Fruit fly (Drosophila melanogaster) whole organism, embryonic: ENCODE results near the gene elgi.

Experiments used
- Ada2b ChIP-seq: fragments of 200-800 bp; sonication (Bioruptor generic); IDR thresholded peaks from 2 replicates; pipeline ENCODE4 v1.3.6; 2022; ENCODE audit warnings: missing biosample characterization, missing genetic modification characterization
- Atf-2 ChIP-seq: fragments of 200-800 bp; sonication (Bioruptor generic); optimal IDR thresholded peaks from 2 replicates; lab custom pipeline; 2016; ENCODE audit warnings: missing biosample characterization, missing genetic modification characterization
- Awh ChIP-seq: fragments of 200-800 bp; sonication (Bioruptor generic); IDR thresholded peaks from 2 replicates; pipeline ENCODE4, ENCODE4 v1.3.6; 2022; ENCODE audit warnings: missing biosample characterization, missing genetic modification characterization
- BtbVII ChIP-seq: fragments of 200-800 bp; sonication (Bioruptor generic); optimal IDR thresholded peaks from 3 replicates; lab custom pipeline; 2017; ENCODE audit warnings: missing biosample characterization, mild to moderate bottlenecking, missing genetic modification characterization
- CG11456 ChIP-seq: fragments of 200-800 bp; sonication (Bioruptor generic); IDR thresholded peaks from 3 replicates; pipeline ENCODE4 v1.3.6; 2022; ENCODE audit warnings: missing biosample characterization, missing genetic modification characterization
- CG11560 ChIP-seq: fragments of 200-800 bp; sonication (Bioruptor generic); IDR thresholded peaks from 3 replicates; pipeline ENCODE4 v1.3.6; 2022; ENCODE audit warnings: missing biosample characterization, missing genetic modification characterization
- CG11723 ChIP-seq: fragments of 200-800 bp; sonication (Bioruptor generic); optimal IDR thresholded peaks from 2 replicates; lab custom pipeline; 2017; ENCODE audit warnings: missing biosample characterization, mild to moderate bottlenecking, missing genetic modification characterization
- CG14710 ChIP-seq: fragments of 200-800 bp; sonication (Bioruptor generic); optimal IDR thresholded peaks from 3 replicates; lab custom pipeline; 2019; ENCODE audit warnings: missing biosample characterization, mild to moderate bottlenecking, missing genetic modification characterization, moderate library complexity
- CG17385 ChIP-seq: fragments of 200-800 bp; sonication (Bioruptor generic); optimal IDR thresholded peaks from 3 replicates; lab custom pipeline; 2018; ENCODE audit warnings: missing biosample characterization, mild to moderate bottlenecking, missing genetic modification characterization
- CG2199 ChIP-seq: fragments of 200-800 bp; sonication (Bioruptor generic); IDR thresholded peaks from 3 replicates; pipeline ENCODE4 v1.3.6; 2022; ENCODE audit warnings: missing biosample characterization, missing genetic modification characterization
- CG2678 ChIP-seq: fragments of 200-800 bp; sonication (Bioruptor generic); optimal IDR thresholded peaks from 3 replicates; lab custom pipeline; 2019; ENCODE audit warnings: missing biosample characterization, mild to moderate bottlenecking, missing genetic modification characterization, moderate library complexity
- CG3838 ChIP-seq: fragments of 200-800 bp; sonication (Bioruptor generic); optimal IDR thresholded peaks from 3 replicates; lab custom pipeline; 2016; ENCODE audit warnings: missing biosample characterization, missing genetic modification characterization
- CG4424 ChIP-seq: fragments of 200-800 bp; sonication (Bioruptor generic); optimal IDR thresholded peaks from 3 replicates; lab custom pipeline; 2016; ENCODE audit warnings: missing biosample characterization, missing genetic modification characterization
- CG7987 ChIP-seq: fragments of 200-800 bp; sonication (Bioruptor generic); optimal IDR thresholded peaks from 2 replicates; lab custom pipeline; 2018; ENCODE audit warnings: missing biosample characterization, mild to moderate bottlenecking, missing genetic modification characterization, moderate library complexity
- CG8388 ChIP-seq: fragments of 200-800 bp; sonication (Bioruptor generic); optimal IDR thresholded peaks from 2 replicates; lab custom pipeline; 2019; ENCODE audit warnings: missing biosample characterization, mild to moderate bottlenecking, missing genetic modification characterization, moderate library complexity
- CG8765 ChIP-seq: fragments of 200-800 bp; sonication (Bioruptor generic); IDR thresholded peaks from 2 replicates; pipeline ENCODE4 v1.3.6; 2022; ENCODE audit warnings: missing biosample characterization, missing genetic modification characterization
- CG8924 ChIP-seq: fragments of 200-800 bp; optimal IDR thresholded peaks from 3 replicates; lab custom pipeline; 2019; ENCODE audit warnings: missing biosample characterization, mild to moderate bottlenecking, missing genetic modification characterization, moderate library complexity
- CG9609 ChIP-seq: fragments of 200-800 bp; sonication (Bioruptor generic); optimal IDR thresholded peaks from 3 replicates; lab custom pipeline; 2016; ENCODE audit warnings: missing biosample characterization, missing genetic modification characterization
- CkIIα-i1 ChIP-seq: fragments of 200-800 bp; sonication (Bioruptor generic); IDR thresholded peaks from 2 replicates; pipeline ENCODE4 v1.3.6; 2022; ENCODE audit warnings: missing biosample characterization, missing genetic modification characterization
- Fer3 ChIP-seq: fragments of 200-800 bp; sonication (Bioruptor generic); optimal IDR thresholded peaks from 2 replicates; lab custom pipeline; 2018; ENCODE audit warnings: missing biosample characterization, mild to moderate bottlenecking, missing genetic modification characterization, moderate library complexity
- HLH3B ChIP-seq: fragments of 200-800 bp; sonication (Bioruptor generic); IDR thresholded peaks from 2 replicates; pipeline ENCODE4 v1.3.6; 2022; ENCODE audit warnings: missing biosample characterization, missing genetic modification characterization
- Hmr ChIP-seq: fragments of 200-800 bp; sonication (Bioruptor generic); optimal IDR thresholded peaks from 3 replicates; lab custom pipeline; 2017; ENCODE audit warnings: mild to moderate bottlenecking, missing biosample characterization, missing genetic modification reagents, missing genetic modification characterization
- Lim3 ChIP-seq: fragments of 200-800 bp; sonication (Bioruptor generic); IDR thresholded peaks from 2 replicates; pipeline ENCODE4 v1.3.6; 2022; ENCODE audit warnings: missing biosample characterization, missing genetic modification characterization
- NK7.1 ChIP-seq: fragments of 200-800 bp; sonication (Bioruptor generic); optimal IDR thresholded peaks from 3 replicates; lab custom pipeline; 2016; ENCODE audit warnings: missing biosample characterization, missing genetic modification characterization
- Nf-YA ChIP-seq: fragments of 200-800 bp; sonication (Bioruptor generic); IDR thresholded peaks from 2 replicates; pipeline ENCODE4 v1.3.6; 2022; ENCODE audit warnings: missing biosample characterization, missing genetic modification characterization
- NfI ChIP-seq: fragments of 200-800 bp; sonication (Bioruptor generic); optimal IDR thresholded peaks from 3 replicates; lab custom pipeline; 2018; ENCODE audit warnings: missing biosample characterization, mild to moderate bottlenecking, missing genetic modification characterization, moderate library complexity
- Pdp1 ChIP-seq, 2 experiments: fragments of 200-800 bp; sonication (Bioruptor generic); optimal IDR thresholded peaks; 3 replicates each; lab custom pipeline; 2016; ENCODE audit warnings: missing biosample characterization in 2 of 2, missing genetic modification characterization in 2 of 2, mild to moderate bottlenecking in 1 of 2, moderate library complexity in 1 of 2
- Sox100B ChIP-seq: fragments of 200-800 bp; sonication (Bioruptor generic); optimal IDR thresholded peaks from 3 replicates; lab custom pipeline; 2018; ENCODE audit warnings: missing biosample characterization, mild to moderate bottlenecking, missing genetic modification characterization
- YL-1 ChIP-seq: fragments of 200-800 bp; sonication (Bioruptor generic); optimal IDR thresholded peaks from 3 replicates; lab custom pipeline; 2017; ENCODE audit warnings: missing biosample characterization, mild to moderate bottlenecking, missing genetic modification characterization
- ab ChIP-seq: fragments of 200-800 bp; sonication (Bioruptor generic); optimal IDR thresholded peaks from 2 replicates; lab custom pipeline; 2016; ENCODE audit warnings: missing biosample characterization, missing genetic modification characterization
- ac ChIP-seq: fragments of 200-800 bp; sonication (Bioruptor generic); optimal IDR thresholded peaks from 3 replicates; lab custom pipeline; 2017; ENCODE audit warnings: missing biosample characterization, mild to moderate bottlenecking, missing genetic modification characterization
- az2 ChIP-seq: fragments of 200-800 bp; sonication (Bioruptor generic); optimal IDR thresholded peaks from 3 replicates; lab custom pipeline; 2016; ENCODE audit warnings: missing biosample characterization, missing genetic modification characterization
- bbx ChIP-seq: fragments of 200-800 bp; sonication (Bioruptor generic); IDR thresholded peaks from 2 replicates; pipeline ENCODE4 v1.3.6; 2022; ENCODE audit warnings: missing biosample characterization, missing genetic modification characterization; ENCODE audit not compliant: partially characterized antibody
- cg ChIP-seq: fragments of 200-800 bp; sonication (Bioruptor generic); optimal IDR thresholded peaks from 3 replicates; lab custom pipeline; 2019; ENCODE audit warnings: missing biosample characterization, mild to moderate bottlenecking, missing genetic modification characterization, moderate library complexity
- chinmo ChIP-seq: fragments of 200-800 bp; sonication (Bioruptor generic); IDR thresholded peaks from 4 replicates; pipeline ENCODE4 v1.3.6; 2022; ENCODE audit warnings: missing biosample characterization, missing genetic modification characterization; ENCODE audit not compliant: partially characterized antibody
- ftz-f1 ChIP-seq: fragments of 200-800 bp; sonication (Bioruptor generic); optimal IDR thresholded peaks from 2 replicates; lab custom pipeline; 2016; ENCODE audit warnings: missing biosample characterization, missing genetic modification characterization
- fu2 ChIP-seq: fragments of 200-800 bp; sonication (Bioruptor generic); optimal IDR thresholded peaks from 2 replicates; lab custom pipeline; 2016; ENCODE audit warnings: missing biosample characterization, missing genetic modification characterization
- gce ChIP-seq: fragments of 200-800 bp; sonication (Bioruptor generic); IDR thresholded peaks from 3 replicates; pipeline ENCODE4 v1.3.6; 2022; ENCODE audit warnings: missing biosample characterization, missing genetic modification characterization
- jumu ChIP-seq: fragments of 200-800 bp; sonication (Bioruptor generic); optimal IDR thresholded peaks from 3 replicates; lab custom pipeline; 2016; ENCODE audit warnings: missing biosample characterization, missing genetic modification characterization
- mirr ChIP-seq: fragments of 200-800 bp; sonication (Bioruptor generic); optimal IDR thresholded peaks from 3 replicates; lab custom pipeline; 2018; ENCODE audit warnings: missing biosample characterization, mild to moderate bottlenecking, missing genetic modification characterization
- nerfin-2 ChIP-seq: fragments of 200-800 bp; sonication (Bioruptor generic); IDR thresholded peaks from 2 replicates; pipeline ENCODE4 v1.3.6; 2022; ENCODE audit warnings: missing biosample characterization, missing genetic modification characterization; ENCODE audit not compliant: partially characterized antibody
- shn ChIP-seq: fragments of 200-800 bp; sonication (Bioruptor generic); optimal IDR thresholded peaks from 3 replicates; lab custom pipeline; 2016; ENCODE audit warnings: missing biosample characterization, missing genetic modification characterization
- slbo ChIP-seq: fragments of 200-800 bp; sonication (Bioruptor generic); IDR thresholded peaks from 2 replicates; pipeline ENCODE4 v1.3.6; 2022; ENCODE audit warnings: missing biosample characterization, missing genetic modification characterization
- slou ChIP-seq: fragments of 200-800 bp; sonication (Bioruptor generic); optimal IDR thresholded peaks from 3 replicates; lab custom pipeline; 2016; ENCODE audit warnings: missing biosample characterization, missing genetic modification characterization
- sqz ChIP-seq: fragments of 200-800 bp; sonication (Bioruptor generic); optimal IDR thresholded peaks from 3 replicates; lab custom pipeline; 2018; ENCODE audit warnings: missing biosample characterization, mild to moderate bottlenecking, missing genetic modification characterization
- z ChIP-seq: fragments of 200-800 bp; sonication (Bioruptor generic); IDR thresholded peaks from 3 replicates; pipeline ENCODE4 v1.3.6; 2022; ENCODE audit warnings: missing biosample characterization, missing genetic modification characterization
- zf30C ChIP-seq: fragments of 200-800 bp; sonication (Bioruptor generic); optimal IDR thresholded peaks from 3 replicates; lab custom pipeline; 2018; ENCODE audit warnings: missing biosample characterization, mild to moderate bottlenecking, missing genetic modification characterization

elgi gene

dm6 chr3L:16002116-16002716 is 45.9 kb downstream of the elgi start (continued):
- TF ChIP-seq bbx (GFP tag; lab: Robert Waterston, UW), result no peak
- TF ChIP-seq sqz (GFP tag; lab: Kevin White, UChicago), result peak; percentile 24
- TF ChIP-seq slbo (GFP tag; lab: Robert Waterston, UW), result no peak
- peak; percentile 19 for TF ChIP-seq CG8924 (tag; lab: Kevin White, UChicago)
- no peak for TF ChIP-seq fu2 (GFP tag; lab: Kevin White, UChicago)
- no peak for TF ChIP-seq CG9609 (GFP tag; lab: Kevin White, UChicago)
- TF ChIP-seq CkIIα-i1 (GFP tag; lab: Robert Waterston, UW), result no peak
- TF ChIP-seq CG2678 (tag; lab: Kevin White, UChicago), result no peak
- TF ChIP-seq Pdp1 (GFP tag; optimal IDR thresholded peaks at IDR 0.05; lab: Kevin White, UChicago), result peak in 1 of 2 experiments; percentile 10
- TF ChIP-seq chinmo (GFP tag; lab: Robert Waterston, UW), result 0 out of 4 replicates have a peak, but pooled peaks have one; percentile 17
- TF ChIP-seq Nf-YA, result no peak
- TF ChIP-seq BtbVII, result peak; percentile 61
- no peak for TF ChIP-seq CG7987 (GFP tag; lab: Kevin White, UChicago)
- TF ChIP-seq CG11560 (tag; lab: Robert Waterston, UW), result no peak
- TF ChIP-seq HLH3B (GFP tag; lab: Robert Waterston, UW), result no peak
- no peak for TF ChIP-seq zf30C (GFP tag; lab: Kevin White, UChicago)
- TF ChIP-seq CG8765, result no peak
- no peak for TF ChIP-seq NfI (GFP tag; lab: Kevin White, UChicago)

DNA sequence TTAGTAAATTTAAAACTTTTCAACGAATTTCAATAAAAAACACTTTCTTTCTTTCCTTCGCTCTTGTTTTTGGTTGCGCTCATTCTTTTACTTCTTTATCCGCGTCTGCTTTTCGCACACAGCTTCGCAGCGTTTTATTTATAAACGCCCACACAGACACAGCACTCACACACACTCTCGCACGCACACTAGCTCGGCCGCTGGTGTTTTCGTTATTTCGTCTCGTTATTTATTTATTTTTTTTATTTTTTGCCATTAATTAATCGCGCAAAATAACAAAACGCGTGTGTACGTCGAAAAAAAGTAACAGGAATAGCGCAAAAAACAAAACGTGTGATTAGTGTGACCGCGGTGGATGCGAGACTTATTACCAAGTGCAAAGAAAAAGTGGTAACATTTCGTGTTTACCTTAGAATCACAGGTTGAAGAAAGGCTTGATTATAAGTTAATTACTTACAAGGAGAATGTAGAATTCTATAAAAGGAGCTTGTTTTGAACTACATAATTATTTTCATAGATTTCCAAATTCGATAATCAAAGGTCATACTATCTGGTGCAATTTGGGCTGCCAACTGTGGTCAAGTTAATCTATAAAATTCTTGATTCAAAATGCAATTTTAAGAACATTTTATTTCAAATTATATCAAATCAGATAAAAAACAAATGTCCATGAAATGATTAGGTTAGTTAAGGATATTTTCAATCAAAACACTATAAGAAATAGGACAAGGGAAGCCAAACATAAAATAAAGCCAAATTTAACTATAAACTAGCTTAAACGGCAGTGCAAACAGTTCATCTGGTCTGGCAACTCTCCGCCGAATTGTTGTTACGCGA is 48.3 kb downstream of the elgi start, which contains the start of the genes hzg and mRpS31:
hzg (minus strand) TSS at position 336 of the 837 bp plus-strand sequence.
mRpS31 (plus strand) TSS at position 793 of the 837 bp plus-strand sequence.
- peak; percentile 64 for TF ChIP-seq Hmr (GFP tag; lab: Kevin White, UChicago)
- TF ChIP-seq Awh (GFP tag; lab: Robert Waterston, UW), result peak; percentile 53; the same call in 1 of the 2 replicates
- no peak for TF ChIP-seq ac (GFP tag; lab: Kevin White, UChicago)
- no peak for TF ChIP-seq z (GFP tag; lab: Robert Waterston, UW)
- no peak for TF ChIP-seq nerfin-2 (GFP tag; lab: Robert Waterston, UW)
- peak; percentile 33 for TF ChIP-seq Ada2b
- TF ChIP-seq az2 (GFP tag; lab: Kevin White, UChicago), result peak; percentile 57
- no peak for TF ChIP-seq mirr (GFP tag; lab: Kevin White, UChicago)
- TF ChIP-seq cg (GFP tag; lab: Kevin White, UChicago), result peak; percentile 62
- no peak for TF ChIP-seq gce (GFP tag; lab: Robert Waterston, UW)
- no peak for TF ChIP-seq chinmo (GFP tag; lab: Robert Waterston, UW)
- TF ChIP-seq CG8388, result peak; percentile 21
- TF ChIP-seq CG2199 (GFP tag; lab: Robert Waterston, UW), result no peak
- peak; percentile 41 for TF ChIP-seq jumu
- TF ChIP-seq Atf-2 (GFP tag; lab: Kevin White, UChicago), result peak; percentile 58
- no peak for TF ChIP-seq slou (GFP tag; lab: Kevin White, UChicago)
- peak; percentile 64 for TF ChIP-seq Fer3
- peak; percentile 32 for TF ChIP-seq CG3838
- peak; percentile 26 for TF ChIP-seq CG17385
- TF ChIP-seq Sox100B, result peak; percentile 40
- TF ChIP-seq YL-1 (GFP tag; lab: Kevin White, UChicago), result peak; percentile 35
- peak; percentile 79 for TF ChIP-seq CG14710 (tag; lab: Kevin White, UChicago)
- TF ChIP-seq CG11723, result no peak
- no peak for TF ChIP-seq CG11456
- TF ChIP-seq ftz-f1 (GFP tag; lab: Kevin White, UChicago), result no peak
- no peak for TF ChIP-seq NK7.1
- no peak for TF ChIP-seq ab
- TF ChIP-seq CG4424, result peak; percentile 53
- TF ChIP-seq Lim3 (GFP tag; lab: Robert Waterston, UW), result no peak
- peak; percentile 46 for TF ChIP-seq shn
